Worm (Caenorhabditis elegans) whole organism, mixed stage, embryonic: ENCODE results near the gene C05E4.7.

ENCODE experiments used
- bed-3 ChIP-seq: fragments of 200-800 bp; sonication (Bioruptor generic); optimal IDR thresholded peaks from 3 replicates; lab custom pipeline; 2018; ENCODE audit warnings: mild to moderate bottlenecking, missing genetic modification characterization, moderate library complexity, missing compliant biosample characterization
- ceh-83 ChIP-seq: fragments of 200-800 bp; sonication (Bioruptor generic); optimal IDR thresholded peaks from 2 replicates; lab custom pipeline; 2018; ENCODE audit warnings: mild to moderate bottlenecking, missing genetic modification characterization, missing compliant biosample characterization
- ces-1 ChIP-seq: fragments of 150-350 bp; optimal IDR thresholded peaks from 2 replicates; lab custom pipeline; 2014; ENCODE audit warnings: missing biosample characterization, missing genetic modification reagents, missing genetic modification characterization
- elt-1 ChIP-seq: sonication (generic microtip); optimal IDR thresholded peaks from 2 replicates; lab custom pipeline; 2017; ENCODE audit warnings: missing genetic modification characterization, mild to moderate bottlenecking, missing compliant biosample characterization, antibody characterized with exemption, moderate library complexity, borderline replicate concordance; ENCODE audit not compliant: insufficient read depth
- elt-3 ChIP-seq: fragments of 150-350 bp; optimal IDR thresholded peaks from 2 replicates; lab custom pipeline; 2014; ENCODE audit warnings: missing biosample characterization, missing genetic modification characterization
- nhr-2 ChIP-seq: fragments of 150-350 bp; optimal IDR thresholded peaks from 2 replicates; lab custom pipeline; 2014; ENCODE audit warnings: missing biosample characterization, missing genetic modification characterization
- nhr-237 ChIP-seq: fragments of 150-350 bp; optimal IDR thresholded peaks from 2 replicates; lab custom pipeline; 2014; ENCODE audit warnings: missing biosample characterization, missing genetic modification characterization
- nhr-76 ChIP-seq: sonication (generic microtip); optimal IDR thresholded peaks from 2 replicates; lab custom pipeline; 2017; ENCODE audit warnings: missing biosample characterization, missing genetic modification characterization
- sptf-1 ChIP-seq: sonication (generic microtip); optimal IDR thresholded peaks from 2 replicates; lab custom pipeline; 2017; ENCODE audit warnings: mild to moderate bottlenecking, missing genetic modification characterization, moderate library complexity, missing compliant biosample characterization
- unc-62 ChIP-seq: fragments of 150-350 bp; optimal IDR thresholded peaks from 2 replicates; lab custom pipeline; 2014; ENCODE audit warnings: missing biosample characterization, missing genetic modification reagents, missing genetic modification characterization

ce11 chrV:730216-730615 lies 11.7 kb upstream of the C05E4.7 start:
- TF ChIP-seq elt-3 (tag; lab: Kevin White, UChicago) (no peak), nhr-76 (tag; lab: Kevin White, UChicago) (no peak), nhr-237 (tag; lab: Kevin White, UChicago) (no peak), ces-1 (GFP tag; lab: Kevin White, UChicago) (no peak), nhr-2 (tag; lab: Kevin White, UChicago) (no peak), elt-1 (tag; lab: Kevin White, UChicago) (no peak), bed-3 (GFP tag; lab: Kevin White, UChicago) (no peak), sptf-1 (tag; lab: Kevin White, UChicago) (no peak), unc-62 (no peak), ceh-83 (no peak)
